Worm (Caenorhabditis elegans): ENCODE results near the gene nhr-234.
A peak's percentile ranks its signal among the peaks of the same experiment; 100 is the strongest.

The nhr-234 gene

ce11 chrII:12679635-12680034, 43.2 kb downstream of the nhr-234 start, which contains the start of the genes Y38E10A.33 and cox-10:
TSS of gene Y38E10A.33 (minus strand) at chrII:12679646.
TSS of gene cox-10 (plus strand) at chrII:12679954.
- TF ChIP-seq lin-13 (tag; optimal IDR thresholded peaks at IDR 0.05) (peak; percentile 48), mab-5 (tag; optimal IDR thresholded peaks at IDR 0.05) (no peak), pha-4 (tag; optimal IDR thresholded peaks at IDR 0.05) (peak; percentile 6), nhr-28 (tag; optimal IDR thresholded peaks at IDR 0.05) (no peak), flh-1 (GFP tag; optimal IDR thresholded peaks at IDR 0.05) (no peak), elt-1 (tag; optimal IDR thresholded peaks at IDR 0.05; ENCODE audit: borderline replicate concordance, insufficient read depth) (no peak), mls-2 (tag; optimal IDR thresholded peaks at IDR 0.05) (no peak), ceh-39 (tag; optimal IDR thresholded peaks at IDR 0.05) (no peak), ceh-43 (GFP tag; optimal IDR thresholded peaks at IDR 0.05) (no peak), drap-1 (GFP tag; optimal IDR thresholded peaks at IDR 0.05) (no peak), ces-1 (GFP tag; optimal IDR thresholded peaks at IDR 0.05) (peak; percentile 67), ztf-11 (tag; optimal IDR thresholded peaks at IDR 0.05) (no peak), nhr-12 (tag; optimal IDR thresholded peaks at IDR 0.05) (no peak), unc-120 (tag; optimal IDR thresholded peaks at IDR 0.05; ENCODE audit: poor library complexity, severe bottlenecking) (no peak), tbx-8 (GFP tag; optimal IDR thresholded peaks at IDR 0.05) (no peak), lsy-2 (tag; optimal IDR thresholded peaks at IDR 0.05) (peak; percentile 45), nhr-237 (tag; optimal IDR thresholded peaks at IDR 0.05) (no peak), blmp-1 (tag; optimal IDR thresholded peaks at IDR 0.05) (no peak), unc-39 (tag; optimal IDR thresholded peaks at IDR 0.05) (no peak), sptf-1 (tag; optimal IDR thresholded peaks at IDR 0.05) (no peak), cnd-1 (tag; optimal IDR thresholded peaks at IDR 0.05) (no peak), sem-2 (GFP tag; optimal IDR thresholded peaks at IDR 0.05) (no peak), hlh-1 (tag; optimal IDR thresholded peaks at IDR 0.05) (no peak), ceh-83 (GFP tag; optimal IDR thresholded peaks at IDR 0.05) (no peak), elt-3 (tag; optimal IDR thresholded peaks at IDR 0.05) (no peak), nhr-2 (tag; optimal IDR thresholded peaks at IDR 0.05) (no peak), mep-1 (tag; optimal IDR thresholded peaks at IDR 0.05) (no peak), ham-2 (GFP tag; optimal IDR thresholded peaks at IDR 0.05) (no peak), M03D4.4 (tag; optimal IDR thresholded peaks at IDR 0.05) (no peak), snpc-4 (tag; optimal IDR thresholded peaks at IDR 0.05) (no peak), unc-62 (GFP tag; optimal IDR thresholded peaks at IDR 0.05) (no peak), zip-8 (tag; optimal IDR thresholded peaks at IDR 0.05) (no peak), bed-3 (GFP tag; optimal IDR thresholded peaks at IDR 0.05) (no peak), lin-32 (GFP tag; optimal IDR thresholded peaks at IDR 0.05) (no peak), nhr-76 (tag; optimal IDR thresholded peaks at IDR 0.05) (no peak)

Measured in whole organism, mixed stage, embryonic.